Worm (Caenorhabditis elegans) whole organism, L4 larva: ENCODE data around the gene nas-25.
A peak's percentile ranks its signal among the peaks of the same experiment; 100 is the strongest.

ENCODE experiments used
- F26F4.8 ChIP-seq: fragments of 200-800 bp; sonication (Bioruptor generic); conservative IDR thresholded peaks from 2 replicates; pipeline ENCODE4 v1.3.6; 2022; ENCODE audit warnings: missing genetic modification characterization, missing compliant biosample characterization
- ceh-62 ChIP-seq: sonication (generic microtip); optimal IDR thresholded peaks from 2 replicates; lab custom pipeline; 2017; ENCODE audit warnings: missing biosample characterization, missing genetic modification characterization
- jun-1 ChIP-seq: fragments of 150-350 bp; optimal IDR thresholded peaks from 2 replicates; lab custom pipeline; 2014; ENCODE audit warnings: missing biosample characterization, missing genetic modification reagents, missing genetic modification characterization
- lin-39 ChIP-seq: fragments of 150-350 bp; optimal IDR thresholded peaks from 2 replicates; lab custom pipeline; 2014; ENCODE audit warnings: missing biosample characterization, missing genetic modification reagents, missing genetic modification characterization
- lsy-2 ChIP-seq, 2 experiments: fragments of 150-350 bp in 1 of 2; sonication (generic microtip) in 1 of 2; optimal IDR thresholded peaks; 2 replicates each; lab custom pipeline; 2014 to 2017; ENCODE audit warnings: missing biosample characterization in 2 of 2, missing genetic modification characterization in 2 of 2
- mep-1 ChIP-seq: fragments of 150-350 bp; sonication (generic microtip); optimal IDR thresholded peaks from 3 replicates; lab custom pipeline; 2014; ENCODE audit warnings: missing biosample characterization, missing genetic modification characterization
- nhr-111 ChIP-seq: fragments of 200-800 bp; sonication (Bioruptor generic); optimal IDR thresholded peaks from 2 replicates; lab custom pipeline; 2018; ENCODE audit warnings: mild to moderate bottlenecking, missing genetic modification characterization, missing compliant biosample characterization
- snpc-4 ChIP-seq: fragments of 150-350 bp; optimal IDR thresholded peaks from 2 replicates; lab custom pipeline; 2014; ENCODE audit warnings: missing biosample characterization, missing genetic modification characterization
- zfp-2 ChIP-seq: sonication (generic microtip); optimal IDR thresholded peaks from 2 replicates; lab custom pipeline; 2016; ENCODE audit warnings: mild to moderate bottlenecking, missing genetic modification characterization, missing compliant biosample characterization
- ztf-11 ChIP-seq: fragments of 150-350 bp; optimal IDR thresholded peaks from 2 replicates; lab custom pipeline; 2014; ENCODE audit warnings: missing biosample characterization, missing genetic modification characterization

- TF ChIP-seq ztf-11 (no peak), mep-1 (no peak), snpc-4 (tag; lab: Kevin White, UChicago) (no peak), zfp-2 (tag; lab: Kevin White, UChicago) (no peak), lsy-2 (tag; optimal IDR thresholded peaks at IDR 0.05; lab: Kevin White, UChicago) (peak in 1 of 2 experiments; percentile 34), F26F4.8 (GFP tag; lab: Robert Waterston, UW) (no peak), nhr-111 (no peak), jun-1 (no peak), lin-39 (no peak), ceh-62 (tag; lab: Kevin White, UChicago) (no peak)
Measured at ce11 chrII:8785875-8786274, 40.0 kb upstream of the nas-25 start.
